Worm (Caenorhabditis elegans): ENCODE measurements around the gene atf-4.

atf-4 gene

DNA sequence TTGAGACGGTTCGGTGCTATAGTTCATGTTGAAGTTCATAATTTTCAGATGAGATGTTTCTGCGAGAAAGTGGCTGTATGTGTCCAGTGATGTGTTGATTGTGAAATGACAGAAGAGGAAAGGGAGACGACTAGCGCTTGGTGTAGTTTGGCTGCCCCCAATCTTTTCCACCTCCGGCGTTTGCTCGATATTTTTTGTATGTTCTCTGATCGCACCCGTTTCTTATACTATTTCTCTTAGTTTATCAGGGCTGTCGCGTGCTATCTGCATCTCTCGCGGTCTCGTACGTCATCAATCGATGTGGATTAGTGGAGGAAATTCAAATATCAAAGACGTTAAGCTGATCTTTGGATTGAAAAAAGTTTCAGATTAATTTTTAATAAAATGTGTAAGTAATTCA lies at the start of gene atf-4:
atf-4 (minus strand) TSS at position 93 of the 400 bp plus-strand sequence.
- no peak for TF ChIP-seq unc-62 (GFP tag; optimal IDR thresholded peaks at IDR 0.05)

DNA sequence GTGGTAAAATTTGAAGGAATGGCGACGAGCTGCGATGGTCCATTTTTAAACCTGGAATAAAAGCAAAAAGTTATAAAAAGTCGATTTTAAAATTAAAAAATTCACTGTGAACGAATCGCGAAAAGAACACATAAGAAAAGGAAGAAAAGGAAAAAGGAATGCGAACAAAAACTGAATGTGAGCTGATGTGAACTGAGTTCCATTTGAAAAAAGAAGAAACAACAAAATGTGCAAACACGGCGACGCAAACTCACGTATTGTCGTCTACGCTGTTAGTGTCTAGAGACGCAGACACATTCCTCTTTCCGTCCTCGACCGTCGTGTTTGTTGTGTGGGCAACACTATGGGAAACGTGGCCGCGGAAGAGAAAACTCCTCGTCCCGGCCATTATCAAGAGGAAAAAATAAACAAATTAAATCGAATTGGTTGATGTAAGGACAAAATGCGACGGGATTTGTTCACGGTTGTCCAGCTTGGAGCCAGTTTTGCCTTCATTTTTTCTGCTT lies 43.2 kb upstream of the atf-4 start, which contains the start of the genes C27C12.1 and C27C12.4:
C27C12.1 (minus strand) TSS at position 51 of the 506 bp plus-strand sequence.
C27C12.4 (plus strand) TSS at position 375 of the 506 bp plus-strand sequence.
- TF ChIP-seq unc-62 (GFP tag; optimal IDR thresholded peaks at IDR 0.05), result no peak

- no peak for TF ChIP-seq unc-62 (GFP tag; optimal IDR thresholded peaks at IDR 0.05)
Observed at ce11 chrX:14851904-14852303, 41.3 kb upstream of the atf-4 start.

ce11 chrX:14849054-14849453 lies 38.4 kb upstream of the atf-4 start, which contains the start of gene acd-3:
acd-3 (plus strand) TSS chrX:14849275.
- no peak for TF ChIP-seq unc-62 (GFP tag; optimal IDR thresholded peaks at IDR 0.05)

DNA sequence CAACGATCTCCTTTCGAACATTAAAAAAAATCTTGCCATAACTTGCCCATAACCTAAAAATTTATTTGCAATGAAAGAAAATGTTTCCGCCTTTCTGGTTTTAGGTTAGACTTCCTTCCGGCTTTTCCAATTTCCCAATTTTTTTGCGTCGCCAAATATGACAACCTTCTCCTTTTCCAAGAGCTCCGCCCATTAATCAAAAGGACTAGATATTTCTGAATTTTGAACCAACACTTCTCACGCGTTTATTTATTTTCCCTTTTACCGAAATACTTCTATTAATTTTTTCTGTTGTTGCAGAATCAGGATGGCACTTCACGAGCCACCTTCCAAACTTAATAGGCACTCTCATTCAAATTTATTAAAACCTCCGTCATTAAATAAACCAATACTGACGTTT lies 35.0 kb upstream of the atf-4 start, which contains the start of gene egrh-1:
egrh-1 (plus strand) TSS at position 301 of the 400 bp plus-strand sequence.
- no peak for TF ChIP-seq unc-62 (GFP tag; optimal IDR thresholded peaks at IDR 0.05)

DNA sequence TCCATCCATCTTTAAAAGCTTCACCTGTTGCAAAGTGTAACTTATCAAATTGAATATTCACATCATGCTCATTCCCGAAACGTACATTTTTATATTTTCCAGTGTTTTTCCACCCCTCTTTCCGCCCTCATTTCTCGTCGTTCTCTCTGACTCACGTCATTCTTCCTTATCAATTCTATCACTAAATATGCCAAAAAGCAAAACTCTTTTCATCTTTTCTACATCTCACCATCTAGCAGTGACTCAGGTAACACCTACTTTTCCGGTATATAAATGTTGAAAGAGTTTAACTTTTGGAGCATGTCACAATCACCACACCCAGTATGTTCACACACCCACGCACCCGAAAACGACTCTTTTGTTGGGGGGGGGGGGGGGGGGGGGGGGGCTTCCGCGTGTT lies 33.9 kb upstream of the atf-4 start:
- TF ChIP-seq unc-62 (GFP tag; optimal IDR thresholded peaks at IDR 0.05), result no peak

DNA sequence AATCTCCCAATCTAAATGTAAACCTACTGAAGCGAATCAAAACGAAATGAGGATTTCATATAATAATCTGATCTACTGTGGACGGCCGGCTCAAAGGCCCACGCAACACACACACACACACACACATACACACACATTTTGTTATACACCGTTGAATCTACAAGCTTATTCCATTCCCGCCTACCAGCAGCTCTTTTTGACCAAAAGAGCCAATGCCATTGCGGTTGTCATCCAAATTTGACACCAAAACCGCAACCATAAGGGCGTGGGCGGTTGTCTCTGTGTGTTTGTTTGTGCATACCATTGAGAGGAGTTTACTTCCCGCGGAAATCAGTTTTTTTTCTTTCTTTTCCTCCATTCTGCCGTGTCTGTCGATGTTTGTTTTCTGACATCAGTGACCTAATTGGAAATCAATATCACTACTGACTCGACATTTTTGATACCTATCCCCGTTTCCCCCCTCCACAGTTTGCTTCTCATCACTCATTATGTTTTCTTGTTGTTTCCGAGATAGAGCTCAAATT lies 32.3 kb upstream of the atf-4 start:
- no peak for TF ChIP-seq unc-62 (GFP tag; optimal IDR thresholded peaks at IDR 0.05)

- TF ChIP-seq unc-62 (GFP tag; optimal IDR thresholded peaks at IDR 0.05), result no peak
Observed at ce11 chrX:14841030-14841429, 30.4 kb upstream of the atf-4 start.

ce11 chrX:14838339-14838738 lies 27.7 kb upstream of the atf-4 start:
- TF ChIP-seq unc-62 (GFP tag; optimal IDR thresholded peaks at IDR 0.05), result no peak

- TF ChIP-seq unc-62 (GFP tag; optimal IDR thresholded peaks at IDR 0.05), result no peak
Observed at ce11 chrX:14831531-14831930, 20.9 kb upstream of the atf-4 start, which contains the start of gene dpf-2. dpf-2 (plus strand) TSS chrX:14831831.

DNA sequence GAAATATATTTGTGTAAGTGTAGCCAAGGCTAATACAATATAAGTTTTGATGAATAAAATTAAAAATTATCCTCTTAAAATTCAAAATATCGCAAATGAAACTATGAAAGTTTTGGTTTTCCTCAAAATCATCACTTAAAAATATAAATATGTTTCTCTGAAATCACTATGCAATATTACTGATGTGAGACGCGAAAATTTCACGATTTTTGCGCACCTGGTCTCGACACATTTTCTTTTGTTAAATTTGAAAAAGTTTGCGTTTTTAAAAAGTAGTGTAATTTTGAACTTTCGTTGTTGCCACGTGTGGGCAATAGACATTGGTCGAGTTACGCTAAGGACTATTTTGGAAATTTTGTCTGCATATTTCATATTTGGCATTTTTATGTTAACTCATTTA lies 18.2 kb upstream of the atf-4 start:
- no peak for TF ChIP-seq unc-62 (GFP tag; optimal IDR thresholded peaks at IDR 0.05)

DNA sequence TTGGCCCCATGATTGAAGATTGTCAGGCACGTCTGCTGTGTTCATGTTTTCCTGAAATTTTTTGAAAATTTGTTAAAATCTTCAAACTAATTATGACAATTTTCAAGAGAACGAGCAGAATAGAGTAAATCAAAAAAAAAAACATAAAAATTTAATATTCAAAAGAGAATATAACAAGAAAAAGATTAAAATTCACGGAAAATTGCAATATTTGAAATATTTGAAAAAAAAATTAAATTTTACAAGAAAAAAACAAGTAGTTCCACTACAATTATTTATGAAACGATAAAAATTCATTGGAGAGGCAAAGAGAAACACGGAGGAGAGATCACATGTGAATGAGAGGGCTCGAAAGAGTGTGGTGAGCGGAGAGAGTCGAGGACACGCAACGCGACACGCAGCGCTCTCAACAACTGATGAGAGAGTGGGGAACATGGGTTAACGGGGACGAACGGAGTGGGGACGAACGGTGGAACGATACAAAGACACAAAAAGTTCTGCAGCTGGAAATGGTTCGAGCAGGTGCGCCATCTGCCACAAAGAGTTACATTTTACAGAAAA lies 14.0 kb upstream of the atf-4 start, which contains the start of gene mbk-1:
mbk-1 (minus strand) TSS at position 51 of the 561 bp plus-strand sequence.
- no peak for TF ChIP-seq unc-62 (GFP tag; optimal IDR thresholded peaks at IDR 0.05)

ce11 chrX:14819495-14819894 lies 8.9 kb upstream of the atf-4 start:
- TF ChIP-seq unc-62 (GFP tag; optimal IDR thresholded peaks at IDR 0.05), result no peak

DNA sequence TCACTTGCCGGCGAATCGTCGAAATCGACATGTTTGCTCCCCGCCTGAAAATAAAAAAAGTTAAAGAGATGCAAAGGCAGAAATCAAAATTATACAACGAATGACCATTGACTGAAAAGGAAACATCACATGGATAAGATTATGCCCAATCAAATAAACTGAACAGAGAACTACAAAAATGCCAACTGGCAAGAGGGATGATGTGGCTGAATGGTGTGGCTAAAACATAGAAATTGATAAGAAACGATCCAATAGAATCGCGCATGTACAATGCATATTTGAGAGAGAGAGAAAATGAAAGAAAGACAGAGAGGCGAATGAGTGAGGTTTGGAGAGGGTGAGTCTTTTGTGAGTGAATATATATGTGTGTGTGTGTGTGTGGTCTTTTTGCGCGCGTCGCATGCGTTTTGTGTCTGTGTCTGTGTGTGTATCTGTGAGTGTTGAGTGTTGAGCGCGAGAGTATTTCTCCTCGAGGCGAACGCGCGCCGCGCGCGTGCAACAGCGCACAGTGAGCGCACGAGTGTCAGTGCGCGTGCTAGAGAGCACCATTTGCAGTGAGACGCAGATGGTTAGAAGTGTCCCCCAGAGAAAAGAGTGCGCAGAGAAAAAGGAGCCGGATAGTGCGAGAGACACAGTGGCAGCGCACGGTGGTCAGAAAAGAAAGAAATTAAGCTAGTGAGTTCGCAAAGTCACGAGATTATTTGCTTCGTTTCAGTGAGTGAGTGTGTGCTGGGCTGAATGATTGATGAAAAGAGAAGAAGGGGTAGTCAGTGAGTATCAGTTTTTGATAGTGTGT lies 8.1 kb upstream of the atf-4 start, which contains the start of gene epn-1:
epn-1 (minus strand) TSS at position 51 of the 796 bp plus-strand sequence.
- no peak for TF ChIP-seq unc-62 (GFP tag; optimal IDR thresholded peaks at IDR 0.05)

DNA sequence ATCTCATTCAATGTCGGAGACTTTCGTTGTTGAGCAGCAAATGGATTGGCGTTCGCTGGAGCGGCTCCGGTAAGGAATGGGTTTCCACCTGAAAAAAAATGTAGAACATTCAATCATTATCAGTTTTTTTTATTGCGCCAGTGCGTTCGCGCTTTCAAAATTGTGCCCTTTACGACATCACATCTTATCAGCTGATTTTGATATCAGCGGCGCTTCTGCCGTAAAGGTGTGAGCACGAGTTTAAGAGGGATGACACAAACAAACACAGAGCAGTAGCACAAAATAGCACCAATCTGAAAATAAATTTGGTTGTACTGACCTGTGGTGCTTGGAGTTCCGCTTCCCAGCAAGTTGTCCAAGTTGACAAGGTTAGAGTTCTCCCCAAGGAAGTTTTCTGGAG lies 6.1 kb upstream of the atf-4 start:
- TF ChIP-seq unc-62 (GFP tag; optimal IDR thresholded peaks at IDR 0.05), result no peak

ce11 chrX:14815412-14815811 lies 4.8 kb upstream of the atf-4 start:
- TF ChIP-seq unc-62 (GFP tag; optimal IDR thresholded peaks at IDR 0.05), result no peak

Measured in whole organism, dauer.